Worm (Caenorhabditis elegans) whole organism, L4 larva: ENCODE measurements around the gene btb-12.

Source experiments
- D1046.2 ChIP-seq: fragments of 200-800 bp; sonication (Bioruptor generic); IDR thresholded peaks from 2 replicates; pipeline ENCODE4 v1.3.6; 2022; ENCODE audit warnings: missing genetic modification characterization, missing compliant biosample characterization
- F44E2.7 ChIP-seq: fragments of 200-800 bp; sonication (Bioruptor generic); IDR thresholded peaks from 2 replicates; pipeline ENCODE4 v2.1.2; 2022; ENCODE audit warnings: missing genetic modification characterization, missing compliant biosample characterization
- F49E8.2 ChIP-seq: sonication (generic microtip); optimal IDR thresholded peaks from 2 replicates; lab custom pipeline; 2016; ENCODE audit warnings: missing compliant biosample characterization, mild to moderate bottlenecking, missing genetic modification characterization, borderline replicate concordance
- T26A8.4 ChIP-seq: fragments of 200-800 bp; sonication (Bioruptor generic); IDR thresholded peaks from 2 replicates; pipeline ENCODE4 v1.3.6; 2022; ENCODE audit warnings: missing genetic modification characterization, missing compliant biosample characterization
- Y48G9A.11 ChIP-seq: fragments of 200-800 bp; sonication (Bioruptor generic); IDR thresholded peaks from 2 replicates; pipeline ENCODE4 v1.3.6; 2022; ENCODE audit warnings: missing genetic modification reagents, missing genetic modification characterization, missing compliant biosample characterization
- ZK546.5 ChIP-seq, 2 experiments: sonication (generic microtip); optimal IDR thresholded peaks; 2 replicates each; lab custom pipeline; 2017; ENCODE audit warnings: missing biosample characterization in 2 of 2, missing genetic modification characterization in 2 of 2
- aha-1 ChIP-seq: fragments of 150-350 bp; peaks from one replicate; lab custom pipeline; 2014; ENCODE audit warnings: missing biosample characterization, missing genetic modification characterization
- arid-1 ChIP-seq: fragments of 200-800 bp; sonication (Bioruptor generic); conservative IDR thresholded peaks from 2 replicates; pipeline ENCODE4 v1.3.6; 2022; ENCODE audit warnings: missing genetic modification reagents, missing genetic modification characterization, missing compliant biosample characterization
- attf-4 ChIP-seq: sonication (generic microtip); optimal IDR thresholded peaks from 3 replicates; lab custom pipeline; 2017; ENCODE audit warnings: missing biosample characterization, missing genetic modification characterization
- ceh-82 ChIP-seq: sonication (generic microtip); optimal IDR thresholded peaks from 2 replicates; lab custom pipeline; 2017; ENCODE audit warnings: missing biosample characterization, missing genetic modification characterization
- ctbp-1 ChIP-seq: fragments of 200-800 bp; sonication (Bioruptor generic); IDR thresholded peaks from 2 replicates; pipeline ENCODE4 v1.3.6; 2022; ENCODE audit warnings: missing genetic modification reagents, missing genetic modification characterization, missing compliant biosample characterization
- daf-16 ChIP-seq, 3 experiments: sonication (generic microtip); optimal IDR thresholded peaks; 2 replicates each; lab custom pipeline; 2016 to 2017; ENCODE audit warnings: missing genetic modification characterization in 3 of 3, missing genetic modification reagents in 3 of 3, mild to moderate bottlenecking in 2 of 3, missing compliant biosample characterization in 2 of 3, missing biosample characterization in 1 of 3, moderate library complexity in 1 of 3
- dmd-8 ChIP-seq: fragments of 200-800 bp; sonication (Bioruptor generic); IDR thresholded peaks from 2 replicates; pipeline ENCODE4 v1.3.6; 2022; ENCODE audit warnings: missing genetic modification characterization, missing compliant biosample characterization
- dpl-1 ChIP-seq: fragments of 150-350 bp; optimal IDR thresholded peaks from 2 replicates; lab custom pipeline; 2014; ENCODE audit warnings: missing biosample characterization, missing genetic modification reagents, missing genetic modification characterization
- duxl-1 ChIP-seq: sonication (generic microtip); optimal IDR thresholded peaks from 2 replicates; lab custom pipeline; 2016; ENCODE audit warnings: mild to moderate bottlenecking, missing genetic modification characterization, moderate library complexity, missing compliant biosample characterization; ENCODE audit not compliant: poor library complexity
- dve-1 ChIP-seq: sonication (generic microtip); optimal IDR thresholded peaks from 2 replicates; lab custom pipeline; 2017; ENCODE audit warnings: antibody characterized with exemption, mild to moderate bottlenecking, missing genetic modification characterization, missing compliant biosample characterization; ENCODE audit not compliant: insufficient read depth
- egl-27 ChIP-seq: sonication (generic microtip); optimal IDR thresholded peaks from 3 replicates; lab custom pipeline; 2017; ENCODE audit warnings: missing biosample characterization, missing genetic modification reagents, missing genetic modification characterization
- fos-1 ChIP-seq: fragments of 150-350 bp; optimal IDR thresholded peaks from 2 replicates; lab custom pipeline; 2014; ENCODE audit warnings: missing biosample characterization, missing genetic modification characterization
- hmg-1.1 ChIP-seq: fragments of 200-800 bp; sonication (Bioruptor generic); IDR thresholded peaks from 2 replicates; pipeline ENCODE4 v1.3.6; 2022; ENCODE audit warnings: missing genetic modification reagents, missing genetic modification characterization, missing compliant biosample characterization
- lin-38 ChIP-seq: fragments of 200-800 bp; sonication (Bioruptor generic); IDR thresholded peaks from 2 replicates; pipeline ENCODE4 v1.3.6; 2022; ENCODE audit warnings: missing genetic modification reagents, missing genetic modification characterization, missing compliant biosample characterization
- lin-39 ChIP-seq: fragments of 150-350 bp; optimal IDR thresholded peaks from 2 replicates; lab custom pipeline; 2014; ENCODE audit warnings: missing biosample characterization, missing genetic modification reagents, missing genetic modification characterization
- lir-3 ChIP-seq: sonication (generic microtip); optimal IDR thresholded peaks from 2 replicates; lab custom pipeline; 2016; ENCODE audit warnings: mild to moderate bottlenecking, missing genetic modification characterization, missing compliant biosample characterization
- mdt-29 ChIP-seq: fragments of 200-800 bp; sonication (Bioruptor generic); IDR thresholded peaks from 2 replicates; pipeline ENCODE4 v1.3.6; 2022; ENCODE audit warnings: missing genetic modification reagents, missing genetic modification characterization, missing compliant biosample characterization
- nhr-10 ChIP-seq: fragments of 150-350 bp; optimal IDR thresholded peaks from 2 replicates; lab custom pipeline; 2014; ENCODE audit warnings: missing biosample characterization, missing genetic modification characterization
- nhr-25 ChIP-seq: sonication (generic microtip); optimal IDR thresholded peaks from 2 replicates; lab custom pipeline; 2017; ENCODE audit warnings: missing genetic modification characterization, mild to moderate bottlenecking, missing compliant biosample characterization, antibody characterized with exemption, moderate library complexity, borderline replicate concordance; ENCODE audit not compliant: insufficient read depth
- nhr-41 ChIP-seq: fragments of 200-800 bp; sonication (Bioruptor generic); IDR thresholded peaks from 2 replicates; pipeline ENCODE4 v1.3.6; 2022; ENCODE audit warnings: missing genetic modification reagents, missing genetic modification characterization, missing compliant biosample characterization
- nhr-6 ChIP-seq: fragments of 150-350 bp; optimal IDR thresholded peaks from 2 replicates; lab custom pipeline; 2014; ENCODE audit warnings: missing biosample characterization, missing genetic modification characterization
- saeg-2 ChIP-seq: fragments of 200-800 bp; sonication (Bioruptor generic); IDR thresholded peaks from 2 replicates; pipeline ENCODE4 v1.3.6; 2022; ENCODE audit warnings: missing genetic modification reagents, missing genetic modification characterization, missing compliant biosample characterization
- sdz-12 ChIP-seq: fragments of 200-800 bp; sonication (Bioruptor generic); optimal IDR thresholded peaks from 2 replicates; lab custom pipeline; 2018; ENCODE audit warnings: mild to moderate bottlenecking, missing genetic modification characterization, missing compliant biosample characterization
- snpc-4 ChIP-seq: fragments of 150-350 bp; optimal IDR thresholded peaks from 2 replicates; lab custom pipeline; 2014; ENCODE audit warnings: missing biosample characterization, missing genetic modification characterization
- spr-1 ChIP-seq: sonication (generic microtip); optimal IDR thresholded peaks from 2 replicates; lab custom pipeline; 2016; ENCODE audit warnings: mild to moderate bottlenecking, missing genetic modification characterization, missing compliant biosample characterization
- spr-3 ChIP-seq: fragments of 200-800 bp; sonication (Bioruptor generic); optimal IDR thresholded peaks from 2 replicates; lab custom pipeline; 2018; ENCODE audit warnings: mild to moderate bottlenecking, missing genetic modification characterization, missing compliant biosample characterization
- tag-97 ChIP-seq: fragments of 200-800 bp; sonication (Bioruptor generic); IDR thresholded peaks from 2 replicates; pipeline ENCODE4 v1.3.6; 2022; ENCODE audit warnings: missing genetic modification characterization, missing compliant biosample characterization
- vab-7 ChIP-seq: fragments of 200-800 bp; sonication (Bioruptor generic); IDR thresholded peaks from 2 replicates; pipeline ENCODE4 v1.3.6; 2022; ENCODE audit warnings: missing genetic modification reagents, missing genetic modification characterization, missing compliant biosample characterization
- zag-1 ChIP-seq: fragments of 150-350 bp; optimal IDR thresholded peaks from 2 replicates; lab custom pipeline; 2014; ENCODE audit warnings: missing biosample characterization, missing genetic modification characterization
- zfp-2 ChIP-seq: sonication (generic microtip); optimal IDR thresholded peaks from 2 replicates; lab custom pipeline; 2016; ENCODE audit warnings: mild to moderate bottlenecking, missing genetic modification characterization, missing compliant biosample characterization

Gene btb-12

ce11 chrII:1679081-1679480 lies 24.1 kb downstream of the btb-12 start, which contains the start of gene irld-36:
Gene irld-36 (plus strand): TSS chrII:1679381.
- TF ChIP-seq lin-39 (no peak), arid-1 (GFP tag; lab: Robert Waterston, UW) (no peak), nhr-10 (no peak), saeg-2 (GFP tag; lab: Robert Waterston, UW) (no peak), attf-4 (no peak), zfp-2 (tag; lab: Kevin White, UChicago) (no peak), sdz-12 (GFP tag; lab: Kevin White, UChicago) (no peak), ceh-82 (tag; lab: Kevin White, UChicago) (no peak), spr-1 (tag; lab: Kevin White, UChicago) (no peak), dve-1 (tag; lab: Kevin White, UChicago) (no peak), duxl-1 (tag; lab: Kevin White, UChicago) (no peak), fos-1 (tag; lab: Kevin White, UChicago) (no peak), zag-1 (tag; lab: Kevin White, UChicago) (no peak), nhr-25 (tag; lab: Kevin White, UChicago) (no peak), dmd-8 (no peak), daf-16 (GFP tag; optimal IDR thresholded peaks at IDR 0.05; lab: Kevin White, UChicago) (no peak), daf-16 (tag; optimal IDR thresholded peaks at IDR 0.05; lab: Kevin White, UChicago) (no peak), hmg-1.1 (GFP tag; lab: Robert Waterston, UW) (no peak), mdt-29 (GFP tag; lab: Robert Waterston, UW) (no peak), D1046.2 (GFP tag; lab: Robert Waterston, UW) (no peak), ctbp-1 (GFP tag; lab: Robert Waterston, UW) (no peak)

ce11 chrII:1682218-1682617 lies 27.2 kb downstream of the btb-12 start, which contains the start of gene fbxb-26:
Gene fbxb-26 (plus strand): TSS chrII:1682518.
- no peak for TF ChIP-seq F44E2.7 (GFP tag; lab: Robert Waterston, UW)
- TF ChIP-seq egl-27 (tag; lab: Kevin White, UChicago): no peak
- no peak for TF ChIP-seq vab-7 (GFP tag; lab: Robert Waterston, UW)
- no peak for TF ChIP-seq nhr-6 (tag; lab: Kevin White, UChicago)
- no peak for TF ChIP-seq T26A8.4 (GFP tag; lab: Robert Waterston, UW)
- TF ChIP-seq hmg-1.1 (GFP tag; lab: Robert Waterston, UW): no peak
- TF ChIP-seq lin-38 (GFP tag; lab: Robert Waterston, UW): no peak
- TF ChIP-seq ctbp-1 (GFP tag; lab: Robert Waterston, UW): no peak
- TF ChIP-seq mdt-29 (GFP tag; lab: Robert Waterston, UW): no peak
- TF ChIP-seq lin-39: no peak
- no peak for TF ChIP-seq dpl-1 (GFP tag; lab: Kevin White, UChicago)
- TF ChIP-seq nhr-41 (GFP tag; lab: Robert Waterston, UW): no peak
- TF ChIP-seq lir-3 (tag; lab: Kevin White, UChicago): no peak
- no peak for TF ChIP-seq tag-97 (GFP tag; lab: Robert Waterston, UW)
- TF ChIP-seq ZK546.5 (tag; optimal IDR thresholded peaks at IDR 0.05; lab: Kevin White, UChicago): no peak
- no peak for TF ChIP-seq spr-3 (GFP tag; lab: Kevin White, UChicago)
- no peak for TF ChIP-seq attf-4
- no peak for TF ChIP-seq snpc-4 (tag; lab: Kevin White, UChicago)
- TF ChIP-seq Y48G9A.11 (GFP tag; lab: Robert Waterston, UW): no peak
- TF ChIP-seq, all 104 proteins: peak for 0

ce11 chrII:1683742-1684141 lies 28.7 kb downstream of the btb-12 start, which contains the start of gene fbxb-25:
Gene fbxb-25 (plus strand): TSS chrII:1684042.
- TF ChIP-seq duxl-1 (tag; lab: Kevin White, UChicago) (peak; percentile 53), F49E8.2 (no peak), aha-1 (tag; lab: Kevin White, UChicago) (peak; percentile 39)
